Worm (Caenorhabditis elegans): Measurements from ENCODE around the gene gldi-4.

DNA sequence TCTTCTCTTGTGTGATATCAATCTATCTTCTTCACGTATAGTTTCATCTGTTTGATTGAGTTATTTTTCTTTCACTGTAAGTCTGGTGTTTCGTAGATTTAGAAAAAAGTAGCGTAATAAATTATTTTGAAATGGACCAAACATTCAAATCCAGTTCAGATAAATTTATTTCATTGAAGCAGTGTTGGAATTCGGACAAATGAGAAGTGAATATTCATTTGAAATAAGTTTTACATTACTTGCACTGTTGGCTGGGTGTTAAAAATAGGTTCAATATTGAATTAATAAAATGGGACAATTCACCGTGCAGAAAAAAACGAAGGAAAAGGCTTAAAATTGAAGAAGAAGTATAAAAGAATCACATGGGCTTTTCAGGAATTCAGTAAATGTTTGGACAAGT, 38.8 kb upstream of the gldi-4 start:
- no peak for TF ChIP-seq ets-4 (tag; optimal IDR thresholded peaks at IDR 0.05)
- no peak for TF ChIP-seq rnt-1 (tag; optimal IDR thresholded peaks at IDR 0.05)
- no peak for TF ChIP-seq nfya-1 (tag; optimal IDR thresholded peaks at IDR 0.05)
